Worm (Caenorhabditis elegans) whole organism, L4/young adult: Measurements from ENCODE around the gene C24B5.4.

ENCODE experiments used
- W03F9.2 ChIP-seq: fragments of 150-350 bp; optimal IDR thresholded peaks from 2 replicates; lab custom pipeline; 2014; ENCODE audit warnings: missing biosample characterization, missing genetic modification characterization
- dao-5 ChIP-seq: sonication (generic microtip); optimal IDR thresholded peaks from 2 replicates; lab custom pipeline; 2016; ENCODE audit warnings: missing genotype, missing genetic modification characterization, moderate library complexity, missing compliant biosample characterization
- him-1 ChIP-seq: sonication (generic microtip); optimal IDR thresholded peaks from 2 replicates; lab custom pipeline; 2016; ENCODE audit warnings: missing genotype, missing genetic modification reagents, missing genetic modification characterization, missing compliant biosample characterization

Gene C24B5.4

ce11 chrV:9172989-9173388 lies 24.1 kb downstream of the C24B5.4 start, which contains the start of gene gad-3:
TSS of gene gad-3 (minus strand) at chrV:9173005.
- TF ChIP-seq him-1 (tag; lab: Kevin White, UChicago) (no peak), dao-5 (tag; lab: Kevin White, UChicago) (no peak), W03F9.2 (tag; lab: Kevin White, UChicago) (no peak)

- TF ChIP-seq W03F9.2 (tag; lab: Kevin White, UChicago) (no peak), him-1 (tag; lab: Kevin White, UChicago) (no peak), dao-5 (tag; lab: Kevin White, UChicago) (no peak)
Measured at ce11 chrV:9168089-9168488, 29.0 kb downstream of the C24B5.4 start, which contains the start of gene B0222.11. TSS of gene B0222.11 (minus strand) at chrV:9168189.

- TF ChIP-seq dao-5 (tag; lab: Kevin White, UChicago) (no peak), him-1 (tag; lab: Kevin White, UChicago) (no peak), W03F9.2 (tag; lab: Kevin White, UChicago) (no peak)
Measured at ce11 chrV:9166306-9166705, 30.8 kb downstream of the C24B5.4 start.

- no peak for TF ChIP-seq W03F9.2 (tag; lab: Kevin White, UChicago)
- TF ChIP-seq dao-5 (tag; lab: Kevin White, UChicago), result no peak
- TF ChIP-seq him-1 (tag; lab: Kevin White, UChicago), result no peak
Measured at ce11 chrV:9165073-9165699, 31.9 kb downstream of the C24B5.4 start, which contains the start of gene col-10. TSS of gene col-10 (minus strand) at chrV:9165307.

- TF ChIP-seq him-1 (tag; lab: Kevin White, UChicago) (no peak), dao-5 (tag; lab: Kevin White, UChicago) (no peak), W03F9.2 (tag; lab: Kevin White, UChicago) (no peak)
Measured at ce11 chrV:9163897-9164296, 33.2 kb downstream of the C24B5.4 start.

ce11 chrV:9162955-9163468 lies 34.1 kb downstream of the C24B5.4 start, which contains the start of gene col-145:
TSS of gene col-145 (minus strand) at chrV:9163005.
- no peak for TF ChIP-seq dao-5 (tag; lab: Kevin White, UChicago)
- no peak for TF ChIP-seq him-1 (tag; lab: Kevin White, UChicago)
- TF ChIP-seq W03F9.2 (tag; lab: Kevin White, UChicago), result no peak

ce11 chrV:9162118-9162729 lies 34.9 kb downstream of the C24B5.4 start:
- TF ChIP-seq dao-5 (tag; lab: Kevin White, UChicago), result no peak
- TF ChIP-seq him-1 (tag; lab: Kevin White, UChicago), result no peak
- no peak for TF ChIP-seq W03F9.2 (tag; lab: Kevin White, UChicago)

- TF ChIP-seq dao-5 (tag; lab: Kevin White, UChicago) (no peak), W03F9.2 (tag; lab: Kevin White, UChicago) (no peak)
Measured at ce11 chrV:9160224-9160886, 36.8 kb downstream of the C24B5.4 start, which contains the start of gene col-144. TSS of gene col-144 (minus strand) at chrV:9160642.

- no peak for TF ChIP-seq him-1 (tag; lab: Kevin White, UChicago)
- TF ChIP-seq W03F9.2 (tag; lab: Kevin White, UChicago), result no peak
- TF ChIP-seq dao-5 (tag; lab: Kevin White, UChicago), result no peak
Measured at ce11 chrV:9157597-9157996, 39.5 kb downstream of the C24B5.4 start.

- TF ChIP-seq him-1 (tag; lab: Kevin White, UChicago) (no peak), dao-5 (tag; lab: Kevin White, UChicago) (no peak), W03F9.2 (tag; lab: Kevin White, UChicago) (no peak)
Measured at ce11 chrV:9156679-9157078, 40.4 kb downstream of the C24B5.4 start, which contains the start of gene B0222.15. TSS of gene B0222.15 (minus strand) at chrV:9156779.

- TF ChIP-seq W03F9.2 (tag; lab: Kevin White, UChicago), result no peak
- TF ChIP-seq dao-5 (tag; lab: Kevin White, UChicago), result no peak
Measured at ce11 chrV:9155616-9156015, 41.5 kb downstream of the C24B5.4 start.

- TF ChIP-seq him-1 (tag; lab: Kevin White, UChicago) (no peak), W03F9.2 (tag; lab: Kevin White, UChicago) (no peak), dao-5 (tag; lab: Kevin White, UChicago) (no peak)
Measured at ce11 chrV:9154772-9155171, 42.4 kb downstream of the C24B5.4 start, which contains the start of gene B0222.5. TSS of gene B0222.5 (minus strand) at chrV:9154872.

- TF ChIP-seq him-1 (tag; lab: Kevin White, UChicago) (no peak), W03F9.2 (tag; lab: Kevin White, UChicago) (no peak), dao-5 (tag; lab: Kevin White, UChicago) (no peak)
Measured at ce11 chrV:9152339-9152738, 44.8 kb downstream of the C24B5.4 start.
